Worm (Caenorhabditis elegans): ENCODE results near the gene D1086.10.
A peak's percentile ranks its signal among the peaks of the same experiment; 100 is the strongest.

The D1086.10 gene

ce11 chrV:14094953-14095352, 12.4 kb downstream of the D1086.10 start (continued):
- no peak for TF ChIP-seq lin-13 (GFP tag; optimal IDR thresholded peaks at IDR 0.05)
- peak; percentile 72 for TF ChIP-seq mxl-3 (GFP tag; optimal IDR thresholded peaks at IDR 0.05)

- TF ChIP-seq egl-43 (GFP tag; IDR thresholded peaks at IDR 0.05) (no peak), Y105C5A.15 (GFP tag; IDR thresholded peaks at IDR 0.05) (no peak), ceh-82 (tag; optimal IDR thresholded peaks at IDR 0.05) (no peak), snpc-4 (tag; optimal IDR thresholded peaks at IDR 0.05) (no peak), mdt-29 (GFP tag; IDR thresholded peaks at IDR 0.05) (no peak), ceh-62 (tag; optimal IDR thresholded peaks at IDR 0.05) (no peak), tra-1 (GFP tag; IDR thresholded peaks at IDR 0.05) (no peak), daf-12 (tag; optimal IDR thresholded peaks at IDR 0.05) (no peak), unc-62 (GFP tag; optimal IDR thresholded peaks at IDR 0.05 in 1 of 2) (peak in 1 of 2 experiments; percentile 45), unc-62 (tag; optimal IDR thresholded peaks at IDR 0.05) (no peak)
Measured at ce11 chrV:14097358-14097757, 14.8 kb downstream of the D1086.10 start.

- TF ChIP-seq ceh-82 (tag; optimal IDR thresholded peaks at IDR 0.05): no peak
- peak in 1 of 2 experiments; percentile 94 for TF ChIP-seq daf-16 (GFP tag; optimal IDR thresholded peaks at IDR 0.05)
- no peak for TF ChIP-seq daf-16 (tag; optimal IDR thresholded peaks at IDR 0.05)
- TF ChIP-seq nhr-76 (tag; optimal IDR thresholded peaks at IDR 0.05): no peak
- TF ChIP-seq aha-1 (tag): peak; percentile 39
- TF ChIP-seq mep-1 (tag; optimal IDR thresholded peaks at IDR 0.05): no peak
- no peak for TF ChIP-seq spr-3 (GFP tag; optimal IDR thresholded peaks at IDR 0.05)
Measured at ce11 chrV:14098519-14098918, 16.0 kb downstream of the D1086.10 start, which contains the start of the genes D1086.2 and D1086.1. TSS of gene D1086.2 (minus strand) at chrV:14098668. TSS of gene D1086.1 (plus strand) at chrV:14098858.

- TF ChIP-seq mes-2 (tag; optimal IDR thresholded peaks at IDR 0.05; ENCODE audit: poor library complexity, severe bottlenecking) (no peak), skn-1 (tag; optimal IDR thresholded peaks at IDR 0.05) (no peak), daf-12 (tag; optimal IDR thresholded peaks at IDR 0.05) (no peak), ZK546.5 (tag; optimal IDR thresholded peaks at IDR 0.05) (no peak), ces-1 (GFP tag; optimal IDR thresholded peaks at IDR 0.05) (no peak), rbr-2 (tag; optimal IDR thresholded peaks at IDR 0.05) (no peak), hlh-11 (tag; optimal IDR thresholded peaks at IDR 0.05) (peak; percentile 23), Y75B8A.6 (GFP tag; IDR thresholded peaks at IDR 0.05) (no peak), ceh-62 (tag; optimal IDR thresholded peaks at IDR 0.05) (no peak), daf-16 (GFP tag; optimal IDR thresholded peaks at IDR 0.05) (peak in 1 of 2 experiments; percentile 59), daf-16 (tag; optimal IDR thresholded peaks at IDR 0.05) (no peak), ceh-28 (tag; optimal IDR thresholded peaks at IDR 0.05) (no peak), dve-1 (tag; optimal IDR thresholded peaks at IDR 0.05; ENCODE audit: insufficient read depth) (no peak)
Measured at ce11 chrV:14100886-14101285, 18.3 kb downstream of the D1086.10 start, which contains the start of gene D1086.12. TSS of gene D1086.12 (plus strand) at chrV:14101186.

ce11 chrV:14103970-14104369, 21.4 kb downstream of the D1086.10 start, which contains the start of gene D1086.9:
TSS of gene D1086.9 (plus strand) at chrV:14104270.
- no peak for TF ChIP-seq lin-39 (tag; optimal IDR thresholded peaks at IDR 0.05)
- no peak for TF ChIP-seq mxl-3 (GFP tag; optimal IDR thresholded peaks at IDR 0.05)
- TF ChIP-seq tra-1 (GFP tag; IDR thresholded peaks at IDR 0.05): no peak
- TF ChIP-seq mdt-29 (GFP tag; IDR thresholded peaks at IDR 0.05): no peak
- no peak for TF ChIP-seq Y105C5A.15 (GFP tag; IDR thresholded peaks at IDR 0.05)
- TF ChIP-seq D1046.2 (GFP tag; IDR thresholded peaks at IDR 0.05): no peak

- TF ChIP-seq vab-7 (GFP tag; IDR thresholded peaks at IDR 0.05) (no peak), F37D6.2 (tag; optimal IDR thresholded peaks at IDR 0.05) (no peak), zag-1 (tag; optimal IDR thresholded peaks at IDR 0.05) (no peak), nhr-6 (tag; optimal IDR thresholded peaks at IDR 0.05) (no peak), ceh-82 (tag; optimal IDR thresholded peaks at IDR 0.05) (no peak)
Measured at ce11 chrV:14107511-14107910, 25.0 kb downstream of the D1086.10 start, which contains the start of gene H39E23.3. TSS of gene H39E23.3 (plus strand) at chrV:14107811.

Measured in whole organism, L4 larva.